Worm (Caenorhabditis elegans): ENCODE results near the gene mmad-1.

- no peak for TF ChIP-seq ama-1 (optimal IDR thresholded peaks at IDR 0.05)
- TF ChIP-seq flt-1 (GFP tag; IDR thresholded peaks at IDR 0.05): no peak
- TF ChIP-seq B0310.2 (tag; optimal IDR thresholded peaks at IDR 0.05): no peak
- TF ChIP-seq tra-4 (tag; optimal IDR thresholded peaks at IDR 0.05): no peak
- no peak for TF ChIP-seq pes-1 (GFP tag; IDR thresholded peaks at IDR 0.05)
- TF ChIP-seq tbx-37 (GFP tag; conservative IDR thresholded peaks at IDR 0.05): no peak
- TF ChIP-seq hmg-4 (GFP tag; optimal IDR thresholded peaks at IDR 0.05): no peak
- TF ChIP-seq aly-1 (tag; optimal IDR thresholded peaks at IDR 0.05): no peak
These were observed 7.2 kb upstream of the mmad-1 start for ce11 chrIII:13556039-13556438.

All from whole organism, early embryonic.